Fruit fly (Drosophila melanogaster): ENCODE data around the gene Nplp4.

Gene Nplp4

dm6 chr2L:2015204-2015603 is 7.0 kb downstream of the Nplp4 start (continued):
- TF ChIP-seq Dip3 (GFP tag; optimal IDR thresholded peaks at IDR 0.05) = peak; percentile 26
- peak; percentile 7 for TF ChIP-seq CG7839 (tag; optimal IDR thresholded peaks at IDR 0.05)
- TF ChIP-seq sd (tag; optimal IDR thresholded peaks at IDR 0.05) = no peak
- 0 out of 2 replicates have a peak, but pooled peaks have one; percentile 29 for TF ChIP-seq stc (GFP tag; IDR thresholded peaks at IDR 0.05)
- TF ChIP-seq lmd (GFP tag; IDR thresholded peaks at IDR 0.05) = peak; percentile 47; the same call in 1 of the 2 replicates
- peak; percentile 12; the same call in 1 of the 3 replicates for TF ChIP-seq Aef1 (GFP tag; IDR thresholded peaks at IDR 0.05)
- TF ChIP-seq CG32532 (GFP tag; IDR thresholded peaks at IDR 0.05) = 0 out of 2 replicates have a peak, but pooled peaks have one; percentile 8
- peak; percentile 46; the same call in 1 of the 2 replicates for TF ChIP-seq slbo (GFP tag; IDR thresholded peaks at IDR 0.05)
- TF ChIP-seq CG2875 (GFP tag; optimal IDR thresholded peaks at IDR 0.05) = no peak
- TF ChIP-seq abd-A (tag; optimal IDR thresholded peaks at IDR 0.05) = no peak
- TF ChIP-seq BtbVII (GFP tag; optimal IDR thresholded peaks at IDR 0.05) = peak; percentile 10
- peak; percentile 38; the same call in 1 of the 2 replicates for TF ChIP-seq Ptx1 (GFP tag; IDR thresholded peaks at IDR 0.05)
- peak; percentile 53 for TF ChIP-seq CG2678 (tag; optimal IDR thresholded peaks at IDR 0.05)
- 0 out of 2 replicates have a peak, but pooled peaks have one; percentile 9 for TF ChIP-seq ranshi (GFP tag; IDR thresholded peaks at IDR 0.05)
- no peak for TF ChIP-seq prd (optimal IDR thresholded peaks at IDR 0.05)
- TF ChIP-seq prd (GFP tag; IDR thresholded peaks at IDR 0.05) = peak; percentile 45; the same call in 2 of the 3 replicates
- peak; percentile 22; the same call in 1 of the 2 replicates for TF ChIP-seq vvl (GFP tag; IDR thresholded peaks at IDR 0.05)
- no peak for TF ChIP-seq seq (GFP tag; IDR thresholded peaks at IDR 0.05)
- TF ChIP-seq Fer3 (tag; optimal IDR thresholded peaks at IDR 0.05) = peak; percentile 9
- peak; percentile 13 for TF ChIP-seq CG7556 (GFP tag; optimal IDR thresholded peaks at IDR 0.05)
- 0 out of 3 replicates have a peak, but pooled peaks have one; percentile 8 for TF ChIP-seq Mrtf (GFP tag; IDR thresholded peaks at IDR 0.05)
- peak; percentile 39 for TF ChIP-seq CG12769 (tag; optimal IDR thresholded peaks at IDR 0.05)
- TF ChIP-seq pum (GFP tag; optimal IDR thresholded peaks at IDR 0.05) = no peak
- peak; percentile 15 for TF ChIP-seq CG9817 (tag; optimal IDR thresholded peaks at IDR 0.05)
- TF ChIP-seq CG15269 (tag; optimal IDR thresholded peaks at IDR 0.05) = peak; percentile 17
- peak; percentile 2 for TF ChIP-seq tio (GFP tag; optimal IDR thresholded peaks at IDR 0.05)
- peak; percentile 57 for TF ChIP-seq CG18599 (GFP tag; optimal IDR thresholded peaks at IDR 0.05)
- TF ChIP-seq Hmr (GFP tag; optimal IDR thresholded peaks at IDR 0.05) = peak; percentile 67
- peak; percentile 55; the same call in 1 of the 2 replicates for TF ChIP-seq Rfx (GFP tag; IDR thresholded peaks at IDR 0.05)
- 0 out of 2 replicates have a peak, but pooled peaks have one; percentile 8 for TF ChIP-seq Ada2b (GFP tag; IDR thresholded peaks at IDR 0.05)

dm6 chr2L:2022823-2023222 is 14.6 kb downstream of the Nplp4 start:
- TF ChIP-seq mirr (GFP tag; optimal IDR thresholded peaks at IDR 0.05) (no peak), Dip2 (GFP tag; IDR thresholded peaks at IDR 0.05) (no peak), pfk (GFP tag; optimal IDR thresholded peaks at IDR 0.05) (no peak), Hr3 (GFP tag; optimal IDR thresholded peaks at IDR 0.05) (no peak), CG5245 (GFP tag; optimal IDR thresholded peaks at IDR 0.05) (no peak), nom (GFP tag; optimal IDR thresholded peaks at IDR 0.05) (no peak)

dm6 chr2L:2031522-2031921 is 23.3 kb downstream of the Nplp4 start:
- TF ChIP-seq CG2875 (GFP tag; optimal IDR thresholded peaks at IDR 0.05) (no peak), cg (GFP tag; optimal IDR thresholded peaks at IDR 0.05) (peak; percentile 26), Bgb (GFP tag; IDR thresholded peaks at IDR 0.05; ENCODE audit: partially characterized antibody) (peak; percentile 68), pfk (GFP tag; optimal IDR thresholded peaks at IDR 0.05) (no peak), CG14860 (GFP tag; IDR thresholded peaks at IDR 0.05; ENCODE audit: partially characterized antibody) (peak; percentile 77), hb (GFP tag; IDR thresholded peaks at IDR 0.05; ENCODE audit: partially characterized antibody) (peak; percentile 64; the same call in 1 of the 3 replicates), Nf-YA (GFP tag; IDR thresholded peaks at IDR 0.05) (no peak), CG5245 (GFP tag; optimal IDR thresholded peaks at IDR 0.05) (no peak), tup (GFP tag; optimal IDR thresholded peaks at IDR 0.05) (no peak), Opbp (GFP tag; IDR thresholded peaks at IDR 0.05; ENCODE audit: partially characterized antibody) (peak; percentile 83), CG16813 (GFP tag; IDR thresholded peaks at IDR 0.05; ENCODE audit: partially characterized antibody) (peak; percentile 77), bbx (GFP tag; IDR thresholded peaks at IDR 0.05; ENCODE audit: partially characterized antibody) (peak; percentile 71; the same call in 1 of the 2 replicates), inv (GFP tag; IDR thresholded peaks at IDR 0.05; ENCODE audit: partially characterized antibody) (peak; percentile 36; the same call in 1 of the 2 replicates), hbn (GFP tag; IDR thresholded peaks at IDR 0.05; ENCODE audit: partially characterized antibody) (peak; percentile 51; the same call in 1 of the 2 replicates), mld (GFP tag; IDR thresholded peaks at IDR 0.05; ENCODE audit: partially characterized antibody) (peak; percentile 87)

Measured in whole organism, embryonic.